Worm (Caenorhabditis elegans): ENCODE results near the gene chca-1.
A peak's percentile ranks its signal among the peaks of the same experiment; 100 is the strongest.

The chca-1 gene

DNA sequence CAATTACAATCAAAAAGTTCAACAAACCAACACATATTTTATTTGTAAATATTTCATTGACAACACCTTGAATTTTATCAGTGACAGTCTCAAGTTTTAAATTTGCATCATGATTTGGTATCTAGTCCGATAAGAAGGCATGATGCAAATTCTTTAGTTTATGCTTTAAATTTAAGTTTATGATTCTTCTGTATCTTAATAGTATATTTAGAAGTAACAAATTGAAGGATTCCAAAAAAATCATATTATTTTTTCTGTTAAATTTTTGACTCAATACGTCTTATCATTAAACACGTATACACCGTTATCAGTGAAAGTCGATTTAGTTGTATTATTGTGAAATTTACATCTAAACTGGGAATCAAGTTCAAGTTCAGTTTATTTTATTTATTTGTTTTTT lies at the start of gene chca-1:
TSS of gene chca-1 (plus strand) at position 161 of the 400 bp plus-strand sequence.
- TF ChIP-seq drap-1 (GFP tag; optimal IDR thresholded peaks at IDR 0.05) (no peak), pha-4 (tag; optimal IDR thresholded peaks at IDR 0.05) (no peak), elt-3 (tag; optimal IDR thresholded peaks at IDR 0.05) (no peak), nhr-12 (tag; optimal IDR thresholded peaks at IDR 0.05) (no peak)

DNA sequence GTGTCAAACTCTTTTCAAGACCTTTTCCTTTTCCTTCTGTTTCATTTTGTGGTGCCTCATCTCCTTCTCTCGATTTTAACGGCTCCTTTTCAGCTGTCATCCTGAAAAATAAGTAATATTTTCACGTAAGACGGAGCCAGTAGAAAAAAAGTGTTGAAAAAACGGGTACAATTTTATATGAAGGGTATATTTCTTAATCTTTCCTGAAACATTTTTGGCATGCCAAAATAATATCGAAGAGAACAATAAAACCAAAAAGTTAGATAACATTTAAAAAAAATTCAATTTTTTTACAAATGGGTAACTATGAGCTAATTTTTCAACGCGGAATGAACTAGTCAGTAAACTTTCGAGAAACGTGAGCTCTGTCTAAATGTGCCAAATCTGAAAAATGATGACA lies 49.6 kb upstream of the chca-1 start, which contains the start of gene aat-1:
TSS of gene aat-1 (minus strand) at position 101 of the 400 bp plus-strand sequence.
- TF ChIP-seq pha-4 (tag; optimal IDR thresholded peaks at IDR 0.05) (no peak), elt-1 (tag; optimal IDR thresholded peaks at IDR 0.05; ENCODE audit: borderline replicate concordance, insufficient read depth) (no peak), nhr-237 (tag; optimal IDR thresholded peaks at IDR 0.05) (no peak), hlh-1 (tag; optimal IDR thresholded peaks at IDR 0.05) (no peak), nhr-28 (tag; optimal IDR thresholded peaks at IDR 0.05) (no peak), blmp-1 (tag; optimal IDR thresholded peaks at IDR 0.05) (no peak), nhr-12 (tag; optimal IDR thresholded peaks at IDR 0.05) (no peak), ztf-11 (tag; optimal IDR thresholded peaks at IDR 0.05) (no peak), M03D4.4 (tag; optimal IDR thresholded peaks at IDR 0.05) (no peak), lsy-2 (tag; optimal IDR thresholded peaks at IDR 0.05) (no peak)

DNA sequence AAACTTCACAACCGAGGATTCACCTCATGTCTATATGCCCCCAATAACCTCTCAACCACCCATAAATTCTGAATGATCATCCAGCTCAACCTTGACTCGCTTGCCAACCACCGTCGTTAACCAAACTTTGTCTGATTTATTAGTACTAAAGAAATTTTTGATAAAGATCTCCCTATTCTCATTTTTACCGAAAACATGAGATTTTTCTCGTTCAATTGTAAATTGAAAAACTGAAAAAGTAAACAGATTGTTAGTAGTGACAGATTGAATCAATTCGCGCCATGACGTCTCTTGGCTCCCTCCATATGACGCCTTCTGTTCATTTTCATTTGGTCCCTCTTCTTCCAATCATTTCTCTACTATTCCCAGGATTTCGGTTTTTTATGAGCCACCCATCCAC lies 43.2 kb upstream of the chca-1 start:
- no peak for TF ChIP-seq nhr-76 (tag; optimal IDR thresholded peaks at IDR 0.05)
- TF ChIP-seq bed-3 (GFP tag; optimal IDR thresholded peaks at IDR 0.05), result no peak
- TF ChIP-seq zip-8 (tag; optimal IDR thresholded peaks at IDR 0.05), result no peak
- TF ChIP-seq ceh-39 (tag; optimal IDR thresholded peaks at IDR 0.05), result no peak
- TF ChIP-seq sptf-1 (tag; optimal IDR thresholded peaks at IDR 0.05), result no peak
- TF ChIP-seq tbx-8 (GFP tag; optimal IDR thresholded peaks at IDR 0.05), result no peak
- TF ChIP-seq ztf-11 (tag; optimal IDR thresholded peaks at IDR 0.05), result no peak
- TF ChIP-seq ces-1 (GFP tag; optimal IDR thresholded peaks at IDR 0.05), result no peak
- TF ChIP-seq lin-13 (tag; optimal IDR thresholded peaks at IDR 0.05), result no peak
- TF ChIP-seq unc-39 (tag; optimal IDR thresholded peaks at IDR 0.05), result no peak
- TF ChIP-seq blmp-1 (tag; optimal IDR thresholded peaks at IDR 0.05), result no peak
- no peak for TF ChIP-seq nhr-2 (tag; optimal IDR thresholded peaks at IDR 0.05)
- TF ChIP-seq nhr-28 (tag; optimal IDR thresholded peaks at IDR 0.05), result no peak
- no peak for TF ChIP-seq lin-32 (GFP tag; optimal IDR thresholded peaks at IDR 0.05)
- no peak for TF ChIP-seq snpc-4 (tag; optimal IDR thresholded peaks at IDR 0.05)

DNA sequence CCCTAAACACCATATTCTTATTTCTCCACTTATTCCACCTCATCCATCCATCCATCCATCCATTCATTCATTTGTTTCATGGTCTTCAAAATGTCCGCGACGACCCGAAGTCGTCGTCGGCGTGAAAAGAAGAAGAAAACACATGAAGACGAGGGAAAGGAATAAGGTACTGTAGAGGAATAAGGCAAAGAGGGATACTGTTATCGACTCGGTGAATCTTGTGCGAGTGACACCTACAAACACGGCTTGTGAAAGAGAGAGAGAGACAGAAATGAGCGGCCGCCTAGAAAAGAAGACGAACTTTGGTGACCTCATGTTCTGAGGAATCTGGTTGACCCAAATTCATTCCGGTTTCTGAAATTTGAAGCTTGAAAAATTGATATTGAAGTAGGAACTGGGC lies 42.1 kb upstream of the chca-1 start:
- TF ChIP-seq hlh-1 (tag; optimal IDR thresholded peaks at IDR 0.05) (no peak), elt-1 (tag; optimal IDR thresholded peaks at IDR 0.05; ENCODE audit: borderline replicate concordance, insufficient read depth) (peak; percentile 97)

DNA sequence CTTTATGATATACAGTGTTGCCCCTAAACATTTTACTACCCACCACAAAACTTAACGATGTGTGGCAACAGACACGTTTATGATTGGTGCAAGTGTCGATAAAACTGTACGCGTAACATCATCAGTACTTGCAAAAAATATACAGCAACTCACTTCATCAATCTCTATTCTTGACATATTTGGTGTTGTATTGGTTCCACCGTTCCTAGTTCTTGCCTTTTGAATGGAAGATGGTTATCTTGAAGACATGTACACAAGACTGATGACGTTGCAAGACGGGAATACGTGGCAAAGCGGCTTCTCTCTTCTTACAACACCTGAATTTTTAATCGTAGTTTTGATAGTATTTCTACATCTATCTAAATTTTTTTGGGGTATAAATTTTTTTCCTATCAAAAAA lies 40.3 kb upstream of the chca-1 start:
- TF ChIP-seq elt-1 (tag; optimal IDR thresholded peaks at IDR 0.05; ENCODE audit: borderline replicate concordance, insufficient read depth) (peak; percentile 91), unc-39 (tag; optimal IDR thresholded peaks at IDR 0.05) (no peak)

DNA sequence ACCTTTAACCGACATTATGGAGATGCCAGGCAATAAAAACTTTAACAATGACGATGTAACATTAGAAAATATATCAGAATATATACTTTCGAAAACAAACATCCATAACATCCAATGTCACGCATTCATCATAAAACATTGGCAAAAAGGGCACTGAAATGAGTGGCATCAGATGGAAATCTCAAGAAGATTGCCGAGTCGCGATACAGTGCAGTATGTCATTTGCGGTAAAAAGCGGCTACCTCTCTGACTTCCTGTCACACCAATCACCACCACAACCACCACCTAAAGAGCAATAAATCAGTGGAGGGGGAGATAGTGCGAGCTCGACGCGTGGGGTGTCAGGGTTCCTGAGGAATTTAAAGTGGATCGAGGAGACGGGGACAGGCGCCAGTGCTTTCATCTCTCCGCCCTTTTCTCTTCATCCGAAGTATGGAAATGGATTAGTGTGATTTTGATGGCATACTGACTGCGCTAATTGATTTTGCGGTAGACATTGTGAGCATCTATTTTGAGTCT lies 38.1 kb upstream of the chca-1 start:
- TF ChIP-seq nhr-12 (tag; optimal IDR thresholded peaks at IDR 0.05) (no peak), unc-120 (tag; optimal IDR thresholded peaks at IDR 0.05; ENCODE audit: poor library complexity, severe bottlenecking) (no peak), elt-3 (tag; optimal IDR thresholded peaks at IDR 0.05) (no peak), bed-3 (GFP tag; optimal IDR thresholded peaks at IDR 0.05) (no peak), elt-1 (tag; optimal IDR thresholded peaks at IDR 0.05; ENCODE audit: borderline replicate concordance, insufficient read depth) (peak; percentile 98), ces-1 (GFP tag; optimal IDR thresholded peaks at IDR 0.05) (no peak), ceh-83 (GFP tag; optimal IDR thresholded peaks at IDR 0.05) (no peak), M03D4.4 (tag; optimal IDR thresholded peaks at IDR 0.05) (no peak)

DNA sequence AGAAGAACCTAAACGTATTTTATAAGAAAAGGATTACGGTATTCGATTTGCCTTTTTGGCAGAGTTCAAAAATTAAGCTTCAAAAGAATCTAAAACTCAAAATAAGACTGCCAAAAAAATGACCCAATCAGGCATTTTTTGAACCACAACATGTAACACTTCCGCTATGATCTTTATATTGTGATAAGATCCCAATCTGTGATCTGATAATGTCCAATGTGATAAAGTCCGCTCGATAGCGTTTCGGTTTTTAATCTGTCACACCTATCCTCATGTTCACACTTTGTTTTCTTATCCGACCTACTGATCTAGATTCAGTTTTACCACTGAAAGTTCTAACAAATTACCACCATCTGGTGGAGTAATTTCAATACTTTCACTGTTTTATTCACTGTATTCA lies 37.1 kb upstream of the chca-1 start:
- TF ChIP-seq unc-120 (tag; optimal IDR thresholded peaks at IDR 0.05; ENCODE audit: poor library complexity, severe bottlenecking) (no peak), elt-1 (tag; optimal IDR thresholded peaks at IDR 0.05; ENCODE audit: borderline replicate concordance, insufficient read depth) (peak; percentile 100), pha-4 (tag; optimal IDR thresholded peaks at IDR 0.05) (no peak), zip-8 (tag; optimal IDR thresholded peaks at IDR 0.05) (no peak)
